Fruit fly (Drosophila melanogaster) whole organism, pupa: ENCODE measurements around the gene Meics.

ENCODE experiments used
- CG10348 ChIP-seq: fragments of 200-800 bp; sonication (Bioruptor generic); IDR thresholded peaks from 2 replicates; pipeline ENCODE4 v1.3.6; 2022; ENCODE audit warnings: missing biosample characterization, missing genetic modification characterization
- CG12605 ChIP-seq: fragments of 200-800 bp; sonication (Bioruptor generic); IDR thresholded peaks from 2 replicates; pipeline ENCODE4 v1.3.6; 2022; ENCODE audit warnings: missing biosample characterization, missing genetic modification characterization
- CG13204 ChIP-seq: fragments of 200-800 bp; sonication (Bioruptor generic); optimal IDR thresholded peaks from 2 replicates; lab custom pipeline; 2018; ENCODE audit warnings: missing biosample characterization, mild to moderate bottlenecking, missing genetic modification characterization, moderate library complexity
- CG14655 ChIP-seq: fragments of 200-800 bp; sonication (Bioruptor generic); optimal IDR thresholded peaks from 3 replicates; lab custom pipeline; 2017; ENCODE audit warnings: mild to moderate bottlenecking, missing biosample characterization, missing genetic modification reagents, missing genetic modification characterization
- CG15710 ChIP-seq: fragments of 200-800 bp; sonication (Bioruptor generic); optimal IDR thresholded peaks from 2 replicates; lab custom pipeline; 2018; ENCODE audit warnings: missing biosample characterization, mild to moderate bottlenecking, missing genetic modification characterization, moderate library complexity
- CG17806 ChIP-seq: fragments of 200-800 bp; sonication (Bioruptor generic); optimal IDR thresholded peaks from 2 replicates; lab custom pipeline; 2018; ENCODE audit warnings: missing biosample characterization, mild to moderate bottlenecking, missing genetic modification characterization, moderate library complexity
- CG32121 ChIP-seq: fragments of 200-800 bp; sonication (Bioruptor generic); IDR thresholded peaks from 2 replicates; pipeline ENCODE4 v1.3.6; 2022; ENCODE audit warnings: missing biosample characterization, missing genetic modification characterization
- CG34367 ChIP-seq: fragments of 200-800 bp; sonication (Bioruptor generic); optimal IDR thresholded peaks from 2 replicates; lab custom pipeline; 2018; ENCODE audit warnings: missing biosample characterization, mild to moderate bottlenecking, missing genetic modification characterization
- CG4496 ChIP-seq: fragments of 200-800 bp; sonication (Bioruptor generic); IDR thresholded peaks from 3 replicates; pipeline ENCODE4 v1.3.6; 2022; ENCODE audit warnings: missing biosample characterization, missing genetic modification characterization
- CG8159 ChIP-seq: fragments of 200-800 bp; sonication (Bioruptor generic); optimal IDR thresholded peaks from 3 replicates; lab custom pipeline; 2018; ENCODE audit warnings: missing biosample characterization, mild to moderate bottlenecking, missing genetic modification characterization, moderate library complexity
- CG8301 ChIP-seq: fragments of 200-800 bp; sonication (Bioruptor generic); optimal IDR thresholded peaks from 2 replicates; lab custom pipeline; 2018; ENCODE audit warnings: missing biosample characterization, mild to moderate bottlenecking, missing genetic modification characterization
- CG9948 ChIP-seq: fragments of 200-800 bp; sonication (Bioruptor generic); optimal IDR thresholded peaks from 2 replicates; lab custom pipeline; 2018; ENCODE audit warnings: missing biosample characterization, mild to moderate bottlenecking, missing genetic modification characterization, moderate library complexity
- D1 ChIP-seq: fragments of 200-800 bp; sonication (Bioruptor generic); optimal IDR thresholded peaks from 2 replicates; lab custom pipeline; 2018; ENCODE audit warnings: missing biosample characterization, mild to moderate bottlenecking, missing genetic modification characterization, moderate library complexity
- EcR ChIP-seq: fragments of 200-800 bp; sonication (Bioruptor generic); optimal IDR thresholded peaks from 3 replicates; lab custom pipeline; 2019; ENCODE audit warnings: missing biosample characterization, missing genetic modification characterization, mild to moderate bottlenecking, moderate library complexity, missing genetic modification reagents
- Ets98B ChIP-seq: fragments of 200-800 bp; sonication (Bioruptor generic); IDR thresholded peaks from 2 replicates; pipeline ENCODE4 v1.3.6; 2022; ENCODE audit warnings: missing biosample characterization, missing genetic modification characterization
- Pif1A ChIP-seq: fragments of 200-800 bp; sonication (Bioruptor generic); optimal IDR thresholded peaks from 3 replicates; lab custom pipeline; 2016; ENCODE audit warnings: missing biosample characterization, missing genetic modification characterization
- Pif1B ChIP-seq: fragments of 200-800 bp; sonication (Bioruptor generic); optimal IDR thresholded peaks from 3 replicates; lab custom pipeline; 2016; ENCODE audit warnings: missing biosample characterization, missing genetic modification characterization
- Snoo ChIP-seq: fragments of 200-800 bp; sonication (Bioruptor generic); optimal IDR thresholded peaks from 3 replicates; lab custom pipeline; 2017; ENCODE audit warnings: missing biosample characterization, mild to moderate bottlenecking, missing genetic modification characterization, inconsistent platforms
- fd96Ca ChIP-seq: fragments of 200-800 bp; sonication (Bioruptor generic); IDR thresholded peaks from 3 replicates; pipeline ENCODE4 v1.3.6; 2022; ENCODE audit warnings: missing biosample characterization, missing genetic modification characterization
- gl ChIP-seq: fragments of 200-800 bp; sonication (Bioruptor generic); optimal IDR thresholded peaks from 2 replicates; lab custom pipeline; 2018; ENCODE audit warnings: missing biosample characterization, mild to moderate bottlenecking, missing genetic modification characterization
- rn ChIP-seq: fragments of 200-800 bp; sonication (Bioruptor generic); IDR thresholded peaks from 2 replicates; pipeline ENCODE4 v1.3.6; 2022; ENCODE audit warnings: missing biosample characterization, missing genetic modification characterization

Meics gene

dm6 chr3L:13964635-13965501 is at the start of gene Meics, which contains the start of the genes Nxf3 and ssp2:
Meics (minus strand) TSS chr3L:13964702.
Nxf3 (plus strand) TSS chr3L:13965203.
ssp2 (plus strand) TSS chr3L:13965203.
- TF ChIP-seq CG32121 (GFP tag; lab: Robert Waterston, UW) (no peak), CG13204 (GFP tag; lab: Kevin White, UChicago) (no peak), CG4496 (peak; percentile 30; the same call in 1 of the 3 replicates), CG12605 (GFP tag; lab: Robert Waterston, UW) (no peak), CG8159 (tag; lab: Kevin White, UChicago) (no peak), CG10348 (GFP tag; lab: Robert Waterston, UW) (no peak), rn (GFP tag; lab: Robert Waterston, UW) (no peak)
- TF ChIP-seq, all 21 proteins: peak for 1

DNA sequence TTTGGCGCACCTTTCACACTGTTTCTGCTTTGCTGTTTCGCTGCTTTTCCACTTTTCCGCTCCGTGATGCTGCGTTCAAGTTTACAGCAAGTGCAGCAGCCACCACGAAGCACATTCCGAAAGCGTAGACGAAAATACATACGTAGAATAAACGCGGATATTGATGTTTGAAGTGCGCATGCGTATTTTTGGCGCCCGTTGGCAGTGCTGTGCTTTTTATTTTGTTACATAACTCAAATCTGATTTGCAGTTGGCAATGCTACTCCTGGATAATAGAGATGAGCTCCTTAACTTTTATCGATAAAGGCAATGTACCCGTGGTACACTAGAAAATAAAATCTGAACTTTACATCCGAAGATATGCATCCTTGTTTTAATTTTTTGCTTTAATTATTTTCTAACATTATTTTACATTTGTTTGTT is 42.2 kb upstream of the Meics start:
- TF ChIP-seq CG12605 (GFP tag; lab: Robert Waterston, UW) = 0 out of 2 replicates have a peak, but pooled peaks have one; percentile 8
- TF ChIP-seq CG9948 (tag; lab: Kevin White, UChicago) = no peak
- peak; percentile 15 for TF ChIP-seq Ets98B (GFP tag; lab: Robert Waterston, UW)
- no peak for TF ChIP-seq CG32121 (GFP tag; lab: Robert Waterston, UW)

dm6 chr3L:14005627-14006287 is 41.3 kb upstream of the Meics start:
- TF ChIP-seq CG32121 (GFP tag; lab: Robert Waterston, UW) = no peak
- TF ChIP-seq CG4496 = peak; percentile 19; the same call in 1 of the 3 replicates

dm6 chr3L:14004963-14005458 is 40.5 kb upstream of the Meics start:
- TF ChIP-seq rn (GFP tag; lab: Robert Waterston, UW) (peak; percentile 97), CG10348 (GFP tag; lab: Robert Waterston, UW) (peak; percentile 98), fd96Ca (GFP tag; lab: Robert Waterston, UW) (peak; percentile 100), CG8301 (peak; percentile 98), CG13204 (GFP tag; lab: Kevin White, UChicago) (peak; percentile 93), CG17806 (peak; percentile 97), CG34367 (tag; lab: Kevin White, UChicago) (peak; percentile 96), CG14655 (GFP tag; lab: Kevin White, UChicago) (peak; percentile 98), D1 (no peak), Snoo (peak; percentile 96), CG15710 (peak; percentile 97), Ets98B (GFP tag; lab: Robert Waterston, UW) (peak; percentile 99), EcR (GFP tag; lab: Kevin White, UChicago) (peak; percentile 48), CG9948 (tag; lab: Kevin White, UChicago) (peak; percentile 97), CG32121 (GFP tag; lab: Robert Waterston, UW) (peak; percentile 98), CG4496 (peak; percentile 99), Pif1A (GFP tag; lab: Kevin White, UChicago) (peak; percentile 98), gl (tag; lab: Kevin White, UChicago) (peak; percentile 94), CG8159 (tag; lab: Kevin White, UChicago) (peak; percentile 97), Pif1B (peak; percentile 98), CG12605 (GFP tag; lab: Robert Waterston, UW) (peak; percentile 96)

- TF ChIP-seq EcR (GFP tag; lab: Kevin White, UChicago) (no peak), CG8301 (no peak), CG8159 (tag; lab: Kevin White, UChicago) (no peak), CG9948 (tag; lab: Kevin White, UChicago) (no peak), CG34367 (tag; lab: Kevin White, UChicago) (no peak), CG17806 (no peak), Pif1A (GFP tag; lab: Kevin White, UChicago) (no peak), fd96Ca (GFP tag; lab: Robert Waterston, UW) (peak; percentile 56; the same call in 1 of the 3 replicates), D1 (no peak), CG15710 (no peak), CG10348 (GFP tag; lab: Robert Waterston, UW) (no peak), Ets98B (GFP tag; lab: Robert Waterston, UW) (peak; percentile 55), CG32121 (GFP tag; lab: Robert Waterston, UW) (peak; percentile 47; the same call in 1 of the 2 replicates), CG12605 (GFP tag; lab: Robert Waterston, UW) (peak; percentile 35; the same call in 1 of the 2 replicates), gl (tag; lab: Kevin White, UChicago) (no peak), Pif1B (no peak), CG4496 (peak; percentile 17; the same call in 1 of the 3 replicates), CG13204 (GFP tag; lab: Kevin White, UChicago) (peak; percentile 18), rn (GFP tag; lab: Robert Waterston, UW) (no peak), CG14655 (GFP tag; lab: Kevin White, UChicago) (peak; percentile 17), Snoo (no peak)
These were observed 39.5 kb upstream of the Meics start for dm6 chr3L:14004041-14004407.
